Worm (Caenorhabditis elegans) whole organism, midembryonic: Measurements from ENCODE around the gene F09D12.2.
"Not testable (repeated sequence)": the region's sequence is repeated elsewhere in the genome, so short reads cannot be mapped to it uniquely, and the experiment has no call there.

Experiments
- T22C8.4 ChIP-seq: fragments of 200-800 bp; sonication (Bioruptor generic); IDR thresholded peaks from 2 replicates; pipeline ENCODE4 v1.3.6; 2022; ENCODE audit warnings: missing genetic modification characterization, missing compliant biosample characterization
- cog-1 ChIP-seq: sonication (generic microtip); optimal IDR thresholded peaks from 2 replicates; lab custom pipeline; 2016; ENCODE audit warnings: missing genetic modification characterization, missing compliant biosample characterization
- flt-1 ChIP-seq: fragments of 200-800 bp; sonication (Bioruptor generic); IDR thresholded peaks from 2 replicates; pipeline ENCODE4 v1.3.6; 2022; ENCODE audit warnings: missing genetic modification characterization, missing compliant biosample characterization
- klf-2 ChIP-seq: fragments of 200-800 bp; sonication (Bioruptor generic); conservative IDR thresholded peaks from 2 replicates; pipeline ENCODE4 v1.3.6; 2022; ENCODE audit warnings: missing genetic modification reagents, missing genetic modification characterization, missing compliant biosample characterization
- med-1 ChIP-seq: sonication (generic microtip); optimal IDR thresholded peaks from 2 replicates; lab custom pipeline; 2017; ENCODE audit warnings: missing genetic modification characterization, mild to moderate bottlenecking, missing compliant biosample characterization, antibody characterized with exemption, missing genetic modification reagents; ENCODE audit not compliant: insufficient read depth
- ref-1 ChIP-seq: fragments of 200-800 bp; sonication (Bioruptor generic); conservative IDR thresholded peaks from 2 replicates; pipeline ENCODE4 v1.3.6; 2022; ENCODE audit warnings: missing genetic modification reagents, missing genetic modification characterization, missing compliant biosample characterization
- tab-1 ChIP-seq: fragments of 200-800 bp; sonication (Bioruptor generic); IDR thresholded peaks from 2 replicates; pipeline ENCODE4 v1.3.6; 2022; ENCODE audit warnings: missing genetic modification characterization, missing compliant biosample characterization
- ztf-23 ChIP-seq: fragments of 200-800 bp; sonication (Bioruptor generic); IDR thresholded peaks from 2 replicates; pipeline ENCODE4 v1.3.6; 2022; ENCODE audit warnings: missing genetic modification reagents, missing genetic modification characterization, missing compliant biosample characterization
- ztf-29 ChIP-seq: fragments of 200-800 bp; sonication (Bioruptor generic); IDR thresholded peaks from 2 replicates; pipeline ENCODE4 v1.3.6; 2022; ENCODE audit warnings: missing genetic modification reagents, missing genetic modification characterization, missing compliant biosample characterization

The F09D12.2 gene

ce11 chrIV:3398078-3398477 is 45.9 kb downstream of the F09D12.2 start:
- TF ChIP-seq ztf-23 (GFP tag; lab: Robert Waterston, UW) (no peak), T22C8.4 (no peak), flt-1 (GFP tag; lab: Robert Waterston, UW) (no peak), tab-1 (no peak), cog-1 (tag; lab: Kevin White, UChicago) (no peak), ref-1 (GFP tag; lab: Robert Waterston, UW) (no peak), klf-2 (GFP tag; lab: Robert Waterston, UW) (no peak), med-1 (GFP tag; lab: Kevin White, UChicago) (no peak), ztf-29 (GFP tag; lab: Robert Waterston, UW) (no peak)

ce11 chrIV:3395581-3395980 is 48.4 kb downstream of the F09D12.2 start, which contains the start of gene C04C3.14:
Gene C04C3.14 (plus strand): TSS chrIV:3395881.
- TF ChIP-seq tab-1 (no peak), flt-1 (GFP tag; lab: Robert Waterston, UW) (no peak), med-1 (GFP tag; lab: Kevin White, UChicago) (no peak), ztf-23 (GFP tag; lab: Robert Waterston, UW) (no peak), ref-1 (GFP tag; lab: Robert Waterston, UW) (no peak), T22C8.4 (no peak), ztf-29 (GFP tag; lab: Robert Waterston, UW) (no peak), cog-1 (tag; lab: Kevin White, UChicago) (no peak), klf-2 (GFP tag; lab: Robert Waterston, UW) (no peak)

- TF ChIP-seq ztf-29 (GFP tag; lab: Robert Waterston, UW); flt-1 (GFP tag; lab: Robert Waterston, UW); T22C8.4: not testable (repeated sequence)
Observed at ce11 chrIV:3394066-3394465, 49.9 kb downstream of the F09D12.2 start, which contains the start of gene C04C3.4. Gene C04C3.4 (plus strand): TSS chrIV:3394366.
